Fruit fly (Drosophila melanogaster) whole organism, embryonic: ENCODE results near the gene usp.

ENCODE experiments used
- Abd-B ChIP-seq: fragments of 200-800 bp; sonication (Bioruptor generic); optimal IDR thresholded peaks from 2 replicates; lab custom pipeline; 2018; ENCODE audit warnings: missing biosample characterization, mild to moderate bottlenecking, missing genetic modification characterization, moderate library complexity
- Ada2b ChIP-seq: fragments of 200-800 bp; sonication (Bioruptor generic); IDR thresholded peaks from 2 replicates; pipeline ENCODE4 v1.3.6; 2022; ENCODE audit warnings: missing biosample characterization, missing genetic modification characterization
- Antp ChIP-seq: fragments of 200-800 bp; sonication (Bioruptor generic); optimal IDR thresholded peaks from 3 replicates; lab custom pipeline; 2016; ENCODE audit warnings: missing biosample characterization, missing genetic modification characterization
- C15 ChIP-seq: fragments of 200-800 bp; sonication (Bioruptor generic); IDR thresholded peaks from 3 replicates; pipeline ENCODE4 v1.3.6; 2022; ENCODE audit warnings: missing biosample characterization, missing genetic modification characterization
- CG11085 ChIP-seq: fragments of 200-800 bp; sonication (Bioruptor generic); IDR thresholded peaks from 2 replicates; pipeline ENCODE4 v1.3.6; 2022; ENCODE audit warnings: missing biosample characterization, missing genetic modification characterization
- CG12391 ChIP-seq: fragments of 200-800 bp; sonication (Bioruptor generic); optimal IDR thresholded peaks from 3 replicates; lab custom pipeline; 2018; ENCODE audit warnings: missing biosample characterization, mild to moderate bottlenecking, missing genetic modification characterization, moderate library complexity
- CG12769 ChIP-seq: fragments of 200-800 bp; sonication (Bioruptor generic); optimal IDR thresholded peaks from 2 replicates; lab custom pipeline; 2019; ENCODE audit warnings: missing biosample characterization, mild to moderate bottlenecking, missing genetic modification characterization, moderate library complexity
- CG15269 ChIP-seq: fragments of 200-800 bp; sonication (Bioruptor generic); optimal IDR thresholded peaks from 2 replicates; lab custom pipeline; 2018; ENCODE audit warnings: missing biosample characterization, mild to moderate bottlenecking, missing genetic modification characterization, moderate library complexity
- CG15514 ChIP-seq: fragments of 200-800 bp; sonication (Bioruptor generic); optimal IDR thresholded peaks from 3 replicates; lab custom pipeline; 2017; ENCODE audit warnings: missing biosample characterization, missing genetic modification characterization, mild to moderate bottlenecking, moderate library complexity, missing genetic modification reagents
- CG1647 ChIP-seq: fragments of 200-800 bp; sonication (Bioruptor generic); optimal IDR thresholded peaks from 3 replicates; lab custom pipeline; 2016; ENCODE audit warnings: missing biosample characterization, missing genetic modification characterization
- CG2678 ChIP-seq: fragments of 200-800 bp; sonication (Bioruptor generic); optimal IDR thresholded peaks from 3 replicates; lab custom pipeline; 2019; ENCODE audit warnings: missing biosample characterization, mild to moderate bottlenecking, missing genetic modification characterization, moderate library complexity
- CG4707 ChIP-seq: fragments of 200-800 bp; sonication (Bioruptor generic); optimal IDR thresholded peaks from 2 replicates; lab custom pipeline; 2018; ENCODE audit warnings: missing biosample characterization, mild to moderate bottlenecking, missing genetic modification characterization, moderate library complexity
- CG8089 ChIP-seq: fragments of 200-800 bp; sonication (Bioruptor generic); optimal IDR thresholded peaks from 3 replicates; lab custom pipeline; 2016; ENCODE audit warnings: missing biosample characterization, missing genetic modification characterization
- CG8359 ChIP-seq: fragments of 200-800 bp; sonication (Bioruptor generic); optimal IDR thresholded peaks from 2 replicates; lab custom pipeline; 2017; ENCODE audit warnings: missing biosample characterization, mild to moderate bottlenecking, missing genetic modification characterization, borderline replicate concordance
- Deaf1 ChIP-seq: fragments of 200-800 bp; optimal IDR thresholded peaks from 3 replicates; lab custom pipeline; 2019; ENCODE audit warnings: missing biosample characterization, mild to moderate bottlenecking, missing genetic modification characterization, moderate library complexity
- Dfd ChIP-seq, 2 experiments: fragments of >200 bp; optimal IDR thresholded peaks; 2 replicates each; lab custom pipeline; 2017; ENCODE audit warnings: missing biosample characterization in 2 of 2, missing genetic modification characterization in 2 of 2
- HLH54F ChIP-seq: fragments of 200-800 bp; sonication (Bioruptor generic); optimal IDR thresholded peaks from 3 replicates; lab custom pipeline; 2016; ENCODE audit warnings: missing biosample characterization, missing genetic modification characterization
- Hr39 ChIP-seq: fragments of >200 bp; optimal IDR thresholded peaks from 2 replicates; lab custom pipeline; 2017
- Med ChIP-seq: fragments of 200-800 bp; sonication (Bioruptor generic); peaks from one replicate; lab custom pipeline; 2016; ENCODE audit warnings: missing biosample characterization, missing genetic modification characterization, mild to moderate bottlenecking, inconsistent platforms, moderate library complexity
- NC2β ChIP-seq: fragments of 200-800 bp; sonication (Bioruptor generic); optimal IDR thresholded peaks from 2 replicates; lab custom pipeline; 2016; ENCODE audit warnings: missing biosample characterization, missing genetic modification characterization
- Neu2 ChIP-seq: fragments of 200-800 bp; sonication (Bioruptor generic); optimal IDR thresholded peaks from 3 replicates; lab custom pipeline; 2016; ENCODE audit warnings: missing biosample characterization, missing genetic modification characterization, borderline replicate concordance
- Nf-YA ChIP-seq: fragments of 200-800 bp; sonication (Bioruptor generic); IDR thresholded peaks from 2 replicates; pipeline ENCODE4 v1.3.6; 2022; ENCODE audit warnings: missing biosample characterization, missing genetic modification characterization
- Nf-YC ChIP-seq: fragments of 200-800 bp; optimal IDR thresholded peaks from 3 replicates; lab custom pipeline; 2019; ENCODE audit warnings: missing biosample characterization, mild to moderate bottlenecking, missing genetic modification characterization, moderate library complexity
- Pdp1 ChIP-seq, 2 experiments: fragments of 200-800 bp; sonication (Bioruptor generic); optimal IDR thresholded peaks; 3 replicates each; lab custom pipeline; 2016; ENCODE audit warnings: missing biosample characterization in 2 of 2, missing genetic modification characterization in 2 of 2, mild to moderate bottlenecking in 1 of 2, moderate library complexity in 1 of 2
- Six4 ChIP-seq: fragments of 200-800 bp; sonication (Bioruptor generic); optimal IDR thresholded peaks from 2 replicates; lab custom pipeline; 2016; ENCODE audit warnings: missing biosample characterization, missing genetic modification characterization
- Sry-δ ChIP-seq: fragments of 200-800 bp; sonication (Bioruptor generic); optimal IDR thresholded peaks from 2 replicates; lab custom pipeline; 2016; ENCODE audit warnings: missing biosample characterization, missing genetic modification characterization
- cg ChIP-seq: fragments of 200-800 bp; sonication (Bioruptor generic); optimal IDR thresholded peaks from 3 replicates; lab custom pipeline; 2019; ENCODE audit warnings: missing biosample characterization, mild to moderate bottlenecking, missing genetic modification characterization, moderate library complexity
- chinmo ChIP-seq: fragments of 200-800 bp; sonication (Bioruptor generic); IDR thresholded peaks from 4 replicates; pipeline ENCODE4 v1.3.6; 2022; ENCODE audit warnings: missing biosample characterization, missing genetic modification characterization; ENCODE audit not compliant: partially characterized antibody
- crol ChIP-seq: fragments of 200-800 bp; sonication (Bioruptor generic); IDR thresholded peaks from 2 replicates; pipeline ENCODE4 v1.3.6; 2022; ENCODE audit warnings: missing biosample characterization, missing genetic modification characterization
- crp ChIP-seq, 2 experiments: fragments of 200-800 bp; sonication (Bioruptor generic); optimal IDR thresholded peaks; 2 replicates in 1 of 2; 3 replicates in 1 of 2; lab custom pipeline; 2017; ENCODE audit warnings: missing biosample characterization in 2 of 2, missing genetic modification characterization in 2 of 2, mild to moderate bottlenecking in 1 of 2, moderate library complexity in 1 of 2
- dan ChIP-seq: fragments of 200-800 bp; sonication (Bioruptor generic); IDR thresholded peaks from 2 replicates; pipeline ENCODE4 v1.3.6; 2022; ENCODE audit warnings: missing biosample characterization, missing genetic modification characterization
- disco-r ChIP-seq: fragments of 200-800 bp; sonication (Bioruptor generic); optimal IDR thresholded peaks from 2 replicates; lab custom pipeline; 2016; ENCODE audit warnings: missing biosample characterization, missing genetic modification characterization
- ftz-f1 ChIP-seq: fragments of 200-800 bp; sonication (Bioruptor generic); optimal IDR thresholded peaks from 2 replicates; lab custom pipeline; 2016; ENCODE audit warnings: missing biosample characterization, missing genetic modification characterization
- grn ChIP-seq: fragments of 200-800 bp; sonication (Bioruptor generic); optimal IDR thresholded peaks from 3 replicates; lab custom pipeline; 2017; ENCODE audit warnings: missing biosample characterization, missing genetic modification characterization
- gsb-n ChIP-seq: fragments of 200-800 bp; sonication (Bioruptor generic); optimal IDR thresholded peaks from 3 replicates; lab custom pipeline; 2018; ENCODE audit warnings: missing biosample characterization, mild to moderate bottlenecking, missing genetic modification characterization
- hb ChIP-seq: fragments of 200-800 bp; sonication (Bioruptor generic); IDR thresholded peaks from 3 replicates; pipeline ENCODE4 v1.3.6; 2022; ENCODE audit warnings: missing biosample characterization, missing genetic modification characterization; ENCODE audit not compliant: partially characterized antibody
- ind ChIP-seq: fragments of 200-800 bp; sonication (Bioruptor generic); optimal IDR thresholded peaks from 3 replicates; lab custom pipeline; 2016; ENCODE audit warnings: missing biosample characterization, missing genetic modification characterization
- insv ChIP-seq, 2 experiments: fragments of 200-800 bp; sonication (Bioruptor generic); optimal IDR thresholded peaks; 3 replicates each; lab custom pipeline; 2016 to 2018; ENCODE audit warnings: missing biosample characterization in 2 of 2, missing genetic modification characterization in 2 of 2
- kni ChIP-seq: fragments of 200-800 bp; sonication (Bioruptor generic); optimal IDR thresholded peaks from 3 replicates; lab custom pipeline; 2017; ENCODE audit warnings: mild to moderate bottlenecking, missing biosample characterization, missing genetic modification reagents, missing genetic modification characterization
- lab ChIP-seq: fragments of 200-800 bp; sonication (Bioruptor generic); optimal IDR thresholded peaks from 3 replicates; lab custom pipeline; 2017; ENCODE audit warnings: missing biosample characterization, missing genetic modification characterization, mild to moderate bottlenecking, moderate library complexity, missing genetic modification reagents
- mam ChIP-seq: fragments of 200-800 bp; sonication (Bioruptor generic); optimal IDR thresholded peaks from 3 replicates; lab custom pipeline; 2016; ENCODE audit warnings: missing biosample characterization, missing genetic modification characterization
- sc ChIP-seq, 3 experiments: fragments of >200 bp in 2 of 3; fragments of 200-800 bp in 1 of 3; sonication (Bioruptor generic) in 1 of 3; optimal IDR thresholded peaks; 2 replicates in 2 of 3; 3 replicates in 1 of 3; lab custom pipeline; 2017; ENCODE audit warnings: mild to moderate bottlenecking in 1 of 3, missing biosample characterization in 1 of 3, missing genetic modification characterization in 1 of 3, missing genetic modification reagents in 1 of 3
- sim ChIP-seq: fragments of 200-800 bp; sonication (Bioruptor generic); IDR thresholded peaks from 2 replicates; pipeline ENCODE4 v1.3.6; 2022; ENCODE audit warnings: missing biosample characterization, missing genetic modification characterization
- slp2 ChIP-seq: fragments of 200-800 bp; sonication (Bioruptor generic); optimal IDR thresholded peaks from 2 replicates; lab custom pipeline; 2016; ENCODE audit warnings: missing biosample characterization, missing genetic modification characterization
- tna ChIP-seq: fragments of 200-800 bp; sonication (Bioruptor generic); IDR thresholded peaks from 2 replicates; pipeline ENCODE4 v1.3.6; 2022; ENCODE audit warnings: missing biosample characterization, missing genetic modification characterization; ENCODE audit not compliant: partially characterized antibody
- trem ChIP-seq: fragments of 200-800 bp; optimal IDR thresholded peaks from 3 replicates; lab custom pipeline; 2019; ENCODE audit warnings: missing biosample characterization, mild to moderate bottlenecking, missing genetic modification characterization, moderate library complexity
- unpg ChIP-seq: fragments of 200-800 bp; sonication (Bioruptor generic); optimal IDR thresholded peaks from 3 replicates; lab custom pipeline; 2018; ENCODE audit warnings: missing biosample characterization, mild to moderate bottlenecking, missing genetic modification characterization, moderate library complexity
- zfh1 ChIP-seq: fragments of 200-800 bp; sonication (Bioruptor generic); IDR thresholded peaks from 3 replicates; pipeline ENCODE4 v1.3.6; 2022; ENCODE audit warnings: missing biosample characterization, missing genetic modification characterization

The usp gene

DNA sequence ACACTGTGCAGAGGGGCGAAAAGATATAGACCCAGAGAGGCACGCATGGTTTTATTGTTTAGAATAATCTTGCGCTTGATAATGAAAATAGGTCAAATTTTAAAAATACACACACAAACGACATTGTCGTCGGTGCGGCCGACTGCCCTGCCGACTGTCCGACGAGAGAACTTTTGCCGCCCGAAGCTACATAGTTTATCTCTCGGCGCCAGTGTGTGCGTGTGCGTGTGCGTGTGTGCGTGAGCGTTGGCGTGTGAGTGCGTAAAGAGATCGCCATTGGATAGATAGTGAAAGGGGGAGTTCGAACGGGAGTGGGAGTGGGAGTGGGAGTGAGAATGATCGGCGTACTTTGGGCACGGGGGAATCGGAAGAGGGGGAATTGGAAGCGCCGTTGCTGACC lies 46.5 kb downstream of the usp start (continued):
- no peak for TF ChIP-seq Antp (GFP tag; lab: Kevin White, UChicago)
- no peak for TF ChIP-seq CG15514 (GFP tag; lab: Kevin White, UChicago)
- no peak for TF ChIP-seq Six4 (GFP tag; lab: Kevin White, UChicago)
- TF ChIP-seq chinmo (GFP tag; lab: Robert Waterston, UW) = peak; percentile 83; the same call in 3 of the 4 replicates
- TF ChIP-seq Ada2b (GFP tag; lab: Robert Waterston, UW) = no peak
- no peak for TF ChIP-seq Abd-B (GFP tag; lab: Kevin White, UChicago)
- peak; percentile 58 for TF ChIP-seq Nf-YC
- TF ChIP-seq CG12391 (tag; lab: Kevin White, UChicago) = no peak
- TF ChIP-seq mam (GFP tag; lab: Kevin White, UChicago) = no peak
- TF ChIP-seq NC2β (GFP tag; lab: Kevin White, UChicago) = no peak
- no peak for TF ChIP-seq dan (GFP tag; lab: Robert Waterston, UW)
- peak; percentile 45 for TF ChIP-seq lab (GFP tag; lab: Kevin White, UChicago)
- no peak for TF ChIP-seq sim (GFP tag; lab: Robert Waterston, UW)
- peak; percentile 96 for TF ChIP-seq CG12769 (tag; lab: Kevin White, UChicago)
- TF ChIP-seq C15 (GFP tag; lab: Robert Waterston, UW) = no peak
- no peak for TF ChIP-seq CG8089 (GFP tag; lab: Kevin White, UChicago)
- no peak for TF ChIP-seq CG1647 (GFP tag; lab: Kevin White, UChicago)
- TF ChIP-seq Hr39 (lab: Kevin White, UChicago) = peak; percentile 92
- TF ChIP-seq crol = peak; percentile 96
- TF ChIP-seq Neu2 (GFP tag; lab: Kevin White, UChicago) = no peak
- no peak for TF ChIP-seq CG2678 (tag; lab: Kevin White, UChicago)
- peak; percentile 73 for TF ChIP-seq Med
- no peak for TF ChIP-seq hb
- no peak for TF ChIP-seq ind
- peak; percentile 17; the same call in 1 of the 2 replicates for TF ChIP-seq Nf-YA (GFP tag; lab: Robert Waterston, UW)
- peak; percentile 59 for TF ChIP-seq grn
- TF ChIP-seq CG11085 (GFP tag; lab: Robert Waterston, UW) = no peak
- TF ChIP-seq sc (optimal IDR thresholded peaks at IDR 0.05; lab: Kevin White, UChicago) = no peak
- no peak for TF ChIP-seq sc (GFP tag; optimal IDR thresholded peaks at IDR 0.05; lab: Kevin White, UChicago)
- TF ChIP-seq insv (GFP tag; optimal IDR thresholded peaks at IDR 0.05; lab: Kevin White, UChicago) = no peak
- peak; percentile 29 for TF ChIP-seq ftz-f1 (GFP tag; lab: Kevin White, UChicago)

DNA sequence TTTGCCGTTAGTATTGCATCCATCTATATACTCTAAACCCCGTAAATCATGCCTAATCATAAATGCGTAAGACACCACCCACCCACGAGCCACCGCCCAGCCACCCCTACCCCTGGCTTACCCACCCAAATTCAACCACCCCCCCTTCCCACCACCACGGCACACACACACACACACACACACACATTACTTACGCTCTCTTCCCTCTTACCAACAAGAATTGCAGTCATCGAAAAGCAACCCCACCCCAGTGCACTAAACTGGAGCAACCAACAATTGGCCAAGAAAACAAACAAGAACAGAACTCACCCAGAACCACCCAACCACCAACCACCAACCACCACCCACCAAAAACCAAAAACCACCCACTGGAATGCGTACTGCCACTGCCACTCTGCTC lies 47.9 kb downstream of the usp start:
- TF ChIP-seq Deaf1 = no peak
- no peak for TF ChIP-seq C15 (GFP tag; lab: Robert Waterston, UW)
- TF ChIP-seq Nf-YC = peak; percentile 44
- TF ChIP-seq cg (GFP tag; lab: Kevin White, UChicago) = peak; percentile 3
- no peak for TF ChIP-seq slp2 (GFP tag; lab: Kevin White, UChicago)
- TF ChIP-seq kni (GFP tag; lab: Kevin White, UChicago) = no peak
- TF ChIP-seq Dfd (GFP tag; optimal IDR thresholded peaks at IDR 0.05; lab: Kevin White, UChicago) = peak in 1 of 2 experiments; percentile 40
- peak; percentile 61; the same call in 1 of the 2 replicates for TF ChIP-seq crol

DNA sequence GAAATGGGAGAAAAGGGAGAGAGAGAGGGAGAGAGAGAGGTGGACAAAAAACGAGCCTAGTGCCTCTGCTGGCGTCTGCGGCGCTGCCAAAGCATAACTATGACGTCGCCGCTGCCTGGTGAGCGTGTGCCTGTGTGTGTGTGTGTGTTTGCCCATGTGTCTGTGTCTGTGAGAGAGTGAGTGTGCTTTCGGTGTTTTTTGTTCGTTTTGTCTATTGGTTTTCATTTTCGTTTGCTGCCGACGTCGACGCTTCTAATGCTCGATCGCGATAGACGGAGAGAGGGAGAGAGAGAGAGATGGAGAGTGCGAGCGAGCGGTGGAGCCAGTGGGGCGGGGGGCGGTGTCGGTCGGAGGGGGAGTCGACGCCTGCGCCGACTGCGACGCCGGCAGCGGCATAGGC lies 50.3 kb downstream of the usp start:
- no peak for TF ChIP-seq Sry-δ (GFP tag; lab: Kevin White, UChicago)
- no peak for TF ChIP-seq CG8359
- peak in 1 of 2 experiments; percentile 72 for TF ChIP-seq Pdp1 (GFP tag; optimal IDR thresholded peaks at IDR 0.05; lab: Kevin White, UChicago)
- no peak for TF ChIP-seq gsb-n
- no peak for TF ChIP-seq disco-r (GFP tag; lab: Kevin White, UChicago)
- no peak for TF ChIP-seq CG4707 (GFP tag; lab: Kevin White, UChicago)
- no peak for TF ChIP-seq crp (GFP tag; optimal IDR thresholded peaks at IDR 0.05; lab: Kevin White, UChicago)
- peak; percentile 38 for TF ChIP-seq Nf-YC
- no peak for TF ChIP-seq hb
- TF ChIP-seq zfh1 = no peak
- TF ChIP-seq CG15269 = no peak
- TF ChIP-seq Dfd (GFP tag; optimal IDR thresholded peaks at IDR 0.05; lab: Kevin White, UChicago) = no peak
- no peak for TF ChIP-seq unpg
- TF ChIP-seq HLH54F (GFP tag; lab: Kevin White, UChicago) = no peak
- TF ChIP-seq cg (GFP tag; lab: Kevin White, UChicago) = peak; percentile 91
- no peak for TF ChIP-seq tna (GFP tag; lab: Robert Waterston, UW)
- no peak for TF ChIP-seq trem (tag; lab: Kevin White, UChicago)
